Worm (Caenorhabditis elegans): ENCODE results near the gene C35D6.3.

The C35D6.3 gene

ce11 chrIV:16388136-16388635, 41.6 kb downstream of the C35D6.3 start (continued):
- TF ChIP-seq bed-2 (GFP tag; IDR thresholded peaks at IDR 0.05), result no peak
- no peak for TF ChIP-seq let-607 (tag; optimal IDR thresholded peaks at IDR 0.05)
- TF ChIP-seq xnd-1 (tag; optimal IDR thresholded peaks at IDR 0.05), result no peak
- TF ChIP-seq nhr-90 (tag; optimal IDR thresholded peaks at IDR 0.05), result peak; percentile 55
- TF ChIP-seq rcor-1 (GFP tag; IDR thresholded peaks at IDR 0.05), result 0 out of 2 replicates have a peak, but pooled peaks have one; percentile 25
- no peak for TF ChIP-seq unc-62 (GFP tag; optimal IDR thresholded peaks at IDR 0.05)
- no peak for TF ChIP-seq nhr-179 (tag; optimal IDR thresholded peaks at IDR 0.05)
- no peak for TF ChIP-seq bed-1 (GFP tag; IDR thresholded peaks at IDR 0.05)
- no peak for TF ChIP-seq B0019.2 (GFP tag; conservative IDR thresholded peaks at IDR 0.05)
- TF ChIP-seq rec-8 (tag; optimal IDR thresholded peaks at IDR 0.05), result peak in 1 of 2 experiments; percentile 7
- no peak for TF ChIP-seq ccch-3 (GFP tag; optimal IDR thresholded peaks at IDR 0.05)
- no peak for TF ChIP-seq ceh-100 (GFP tag; IDR thresholded peaks at IDR 0.05)
- no peak for TF ChIP-seq cebp-2 (GFP tag; IDR thresholded peaks at IDR 0.05)
- peak; percentile 57 for TF ChIP-seq attf-5 (GFP tag; optimal IDR thresholded peaks at IDR 0.05)
- TF ChIP-seq ceh-91 (GFP tag; IDR thresholded peaks at IDR 0.05), result peak; percentile 41; the same call in 1 of the 2 replicates
- TF ChIP-seq repo-1 (tag; optimal IDR thresholded peaks at IDR 0.05), result no peak
- TF ChIP-seq cebp-1 (GFP tag; IDR thresholded peaks at IDR 0.05), result no peak
- TF ChIP-seq cebp-1 (tag; optimal IDR thresholded peaks at IDR 0.05), result peak; percentile 43
- TF ChIP-seq nhr-80 (tag; optimal IDR thresholded peaks at IDR 0.05), result no peak
- TF ChIP-seq madf-8 (GFP tag; conservative IDR thresholded peaks at IDR 0.05), result no peak
- TF ChIP-seq ceh-27 (GFP tag; optimal IDR thresholded peaks at IDR 0.05), result peak; percentile 4
- TF ChIP-seq dox-1 (GFP tag; IDR thresholded peaks at IDR 0.05), result peak; percentile 80
- no peak for TF ChIP-seq hsf-1 (GFP tag; IDR thresholded peaks at IDR 0.05)
- TF ChIP-seq Y67H2A.10 (GFP tag; conservative IDR thresholded peaks at IDR 0.05), result no peak
- TF ChIP-seq F57A8.1 (GFP tag; optimal IDR thresholded peaks at IDR 0.05), result no peak
- no peak for TF ChIP-seq nhr-120 (GFP tag; IDR thresholded peaks at IDR 0.05)
- TF ChIP-seq him-1 (tag; optimal IDR thresholded peaks at IDR 0.05), result peak; percentile 51
- TF ChIP-seq madf-6 (GFP tag; IDR thresholded peaks at IDR 0.05), result no peak
- no peak for TF ChIP-seq ztf-6 (GFP tag; IDR thresholded peaks at IDR 0.05)
- no peak for TF ChIP-seq sdz-38 (tag; optimal IDR thresholded peaks at IDR 0.05)
- peak; percentile 68 for TF ChIP-seq rpc-1 (optimal IDR thresholded peaks at IDR 0.05)
- peak; percentile 74 for TF ChIP-seq rpc-1 (tag; optimal IDR thresholded peaks at IDR 0.05)
- TF ChIP-seq atf-7 (tag; optimal IDR thresholded peaks at IDR 0.05), result no peak
- TF ChIP-seq ZK185.1 (tag; optimal IDR thresholded peaks at IDR 0.05; ENCODE audit: poor library complexity, severe bottlenecking), result peak; percentile 58
- no peak for TF ChIP-seq hlh-26 (GFP tag; conservative IDR thresholded peaks at IDR 0.05)
- TF ChIP-seq snpc-4 (GFP tag; optimal IDR thresholded peaks at IDR 0.05), result peak; percentile 86
- TF ChIP-seq snpc-4 (tag; optimal IDR thresholded peaks at IDR 0.05), result peak in 3 of 4 experiments; percentile 90 to 96 (median 92)
- TF ChIP-seq pbrm-1 (GFP tag; IDR thresholded peaks at IDR 0.05), result peak; percentile 67; the same call in 1 of the 2 replicates
- TF ChIP-seq Y53G8AR.9 (GFP tag; conservative IDR thresholded peaks at IDR 0.05), result 0 out of 2 replicates have a peak, but pooled peaks have one; percentile 59
- peak; percentile 28 for TF ChIP-seq snpc-3.4 (tag; optimal IDR thresholded peaks at IDR 0.05)
- TF ChIP-seq lir-1 (GFP tag; conservative IDR thresholded peaks at IDR 0.05), result no peak
- TF ChIP-seq F52B5.7 (tag; optimal IDR thresholded peaks at IDR 0.05), result no peak
- TF ChIP-seq B0261.1 (tag; optimal IDR thresholded peaks at IDR 0.05), result peak; percentile 86
- no peak for TF ChIP-seq Y95B8A.8 (GFP tag; IDR thresholded peaks at IDR 0.05)
- TF ChIP-seq ceh-58 (GFP tag; IDR thresholded peaks at IDR 0.05), result no peak
- peak; percentile 24 for TF ChIP-seq lin-40 (tag; optimal IDR thresholded peaks at IDR 0.05)
- no peak for TF ChIP-seq ceh-40 (GFP tag; IDR thresholded peaks at IDR 0.05)
- TF ChIP-seq somi-1 (GFP tag; optimal IDR thresholded peaks at IDR 0.05), result peak; percentile 1
- no peak for TF ChIP-seq pha-4 (tag; optimal IDR thresholded peaks at IDR 0.05)
